Fruit fly (Drosophila melanogaster) whole organism, prepupa: ENCODE measurements around the gene CG6465.
A peak's percentile ranks its signal among the peaks of the same experiment; 100 is the strongest.

Experiments used
- CG10631 ChIP-seq: fragments of 200-800 bp; sonication (Bioruptor generic); optimal IDR thresholded peaks from 2 replicates; lab custom pipeline; 2016; ENCODE audit warnings: missing biosample characterization, missing genetic modification characterization
- CG10669 ChIP-seq: fragments of 200-800 bp; sonication (Bioruptor generic); optimal IDR thresholded peaks from 3 replicates; lab custom pipeline; 2018; ENCODE audit warnings: missing biosample characterization, mild to moderate bottlenecking, missing genetic modification characterization, moderate library complexity
- CG11762 ChIP-seq: fragments of 200-800 bp; sonication (Bioruptor generic); optimal IDR thresholded peaks from 3 replicates; lab custom pipeline; 2016; ENCODE audit warnings: missing biosample characterization, missing genetic modification characterization; ENCODE audit not compliant: insufficient read depth
- CG15336 ChIP-seq: fragments of 200-800 bp; sonication (Bioruptor generic); IDR thresholded peaks from 2 replicates; pipeline ENCODE4 v1.3.6; 2022; ENCODE audit warnings: missing biosample characterization, missing genetic modification characterization
- CG1621 ChIP-seq: fragments of 200-800 bp; sonication (Bioruptor generic); optimal IDR thresholded peaks from 3 replicates; lab custom pipeline; 2018; ENCODE audit warnings: missing biosample characterization, mild to moderate bottlenecking, missing genetic modification characterization
- CG16779 ChIP-seq: fragments of 200-800 bp; sonication (Bioruptor generic); optimal IDR thresholded peaks from 3 replicates; lab custom pipeline; 2017; ENCODE audit warnings: missing biosample characterization, mild to moderate bottlenecking, missing genetic modification characterization
- CG3032 ChIP-seq: fragments of 200-800 bp; optimal IDR thresholded peaks from 2 replicates; lab custom pipeline; 2019; ENCODE audit warnings: missing biosample characterization, mild to moderate bottlenecking, missing genetic modification characterization, moderate library complexity
- CG32006 ChIP-seq: fragments of 200-800 bp; sonication (Bioruptor generic); optimal IDR thresholded peaks from 3 replicates; lab custom pipeline; 2017; ENCODE audit warnings: missing biosample characterization, mild to moderate bottlenecking, missing genetic modification characterization
- CG34406 ChIP-seq: fragments of 200-800 bp; sonication (Bioruptor generic); optimal IDR thresholded peaks from 3 replicates; lab custom pipeline; 2016; ENCODE audit warnings: missing biosample characterization, missing genetic modification characterization
- CG3919 ChIP-seq: fragments of 200-800 bp; sonication (Bioruptor generic); optimal IDR thresholded peaks from 3 replicates; lab custom pipeline; 2016; ENCODE audit warnings: missing biosample characterization, missing genetic modification characterization
- CG6163 ChIP-seq: fragments of 200-800 bp; sonication (Bioruptor generic); IDR thresholded peaks from 3 replicates; pipeline ENCODE4 v1.3.6; 2022; ENCODE audit warnings: missing biosample characterization, missing genetic modification characterization
- CG6276 ChIP-seq: fragments of 200-800 bp; sonication (Bioruptor generic); optimal IDR thresholded peaks from 2 replicates; lab custom pipeline; 2017; ENCODE audit warnings: missing biosample characterization, mild to moderate bottlenecking, missing genetic modification characterization
- CG6792 ChIP-seq: fragments of 200-800 bp; sonication (Bioruptor generic); optimal IDR thresholded peaks from 3 replicates; lab custom pipeline; 2016; ENCODE audit warnings: missing biosample characterization, missing genetic modification characterization
- CG6808 ChIP-seq: fragments of 200-800 bp; sonication (Bioruptor generic); optimal IDR thresholded peaks from 3 replicates; lab custom pipeline; 2017; ENCODE audit warnings: missing biosample characterization, missing genetic modification characterization, mild to moderate bottlenecking, moderate library complexity, missing genetic modification reagents
- CG6854 ChIP-seq: fragments of 200-800 bp; sonication (Bioruptor generic); optimal IDR thresholded peaks from 2 replicates; lab custom pipeline; 2017; ENCODE audit warnings: missing biosample characterization, mild to moderate bottlenecking, missing genetic modification characterization
- CG7368 ChIP-seq: fragments of 200-800 bp; sonication (Bioruptor generic); optimal IDR thresholded peaks from 3 replicates; lab custom pipeline; 2016; ENCODE audit warnings: missing biosample characterization, missing genetic modification characterization
- CG8119 ChIP-seq: fragments of 200-800 bp; sonication (Bioruptor generic); IDR thresholded peaks from 3 replicates; pipeline ENCODE4 v1.3.6; 2022; ENCODE audit warnings: missing biosample characterization, missing genetic modification characterization
- CG8319 ChIP-seq: fragments of 200-800 bp; sonication (Bioruptor generic); optimal IDR thresholded peaks from 3 replicates; lab custom pipeline; 2016; ENCODE audit warnings: missing biosample characterization, missing genetic modification characterization
- CG8632 ChIP-seq: fragments of 200-800 bp; sonication (Bioruptor generic); optimal IDR thresholded peaks from 3 replicates; lab custom pipeline; 2016; ENCODE audit warnings: missing biosample characterization, missing genetic modification characterization
- CG9139 ChIP-seq: fragments of 200-800 bp; sonication (Bioruptor generic); optimal IDR thresholded peaks from 3 replicates; lab custom pipeline; 2017; ENCODE audit warnings: missing biosample characterization, mild to moderate bottlenecking, missing genetic modification characterization
- Eip75B ChIP-seq: fragments of 200-800 bp; sonication (Bioruptor generic); optimal IDR thresholded peaks from 3 replicates; lab custom pipeline; 2016; ENCODE audit warnings: missing biosample characterization, missing genetic modification characterization
- Eip78C ChIP-seq: fragments of 200-800 bp; sonication (Bioruptor generic); peaks from one replicate; lab custom pipeline; 2016; ENCODE audit warnings: missing biosample characterization, missing genetic modification characterization
- Eip93F ChIP-seq: fragments of 200-800 bp; sonication (Bioruptor generic); optimal IDR thresholded peaks from 2 replicates; lab custom pipeline; 2016; ENCODE audit warnings: missing biosample characterization, mild to moderate bottlenecking, missing genetic modification characterization
- Ets21C ChIP-seq: fragments of 200-800 bp; sonication (Bioruptor generic); optimal IDR thresholded peaks from 3 replicates; lab custom pipeline; 2016; ENCODE audit warnings: missing biosample characterization, missing genetic modification characterization
- Ets96B ChIP-seq: fragments of 200-800 bp; optimal IDR thresholded peaks from 2 replicates; lab custom pipeline; 2019; ENCODE audit warnings: missing biosample characterization, mild to moderate bottlenecking, missing genetic modification characterization, moderate library complexity
- Gug ChIP-seq: fragments of 200-800 bp; sonication (Bioruptor generic); IDR thresholded peaks from 2 replicates; pipeline ENCODE4 v1.3.6; 2022; ENCODE audit warnings: missing biosample characterization, missing genetic modification characterization
- Hr38 ChIP-seq: sonication (Bioruptor generic); optimal IDR thresholded peaks from 2 replicates; lab custom pipeline; 2016; ENCODE audit warnings: missing biosample characterization, missing genetic modification characterization
- Hr39 ChIP-seq: fragments of 200-800 bp; sonication (Bioruptor generic); optimal IDR thresholded peaks from 2 replicates; lab custom pipeline; 2016; ENCODE audit warnings: missing biosample characterization, missing genetic modification characterization
- Hr4 ChIP-seq: fragments of 200-800 bp; sonication (Bioruptor generic); optimal IDR thresholded peaks from 3 replicates; lab custom pipeline; 2016; ENCODE audit warnings: missing biosample characterization, missing genetic modification characterization
- Lpt ChIP-seq: fragments of 200-800 bp; sonication (Bioruptor generic); optimal IDR thresholded peaks from 3 replicates; lab custom pipeline; 2016; ENCODE audit warnings: missing biosample characterization, missing genetic modification characterization
- Met ChIP-seq: fragments of 200-800 bp; sonication (Bioruptor generic); optimal IDR thresholded peaks from 3 replicates; lab custom pipeline; 2016; ENCODE audit warnings: missing biosample characterization, missing genetic modification characterization
- OdsH ChIP-seq: fragments of 200-800 bp; sonication (Bioruptor generic); optimal IDR thresholded peaks from 3 replicates; lab custom pipeline; 2016; ENCODE audit warnings: missing biosample characterization, missing genetic modification characterization
- Smox ChIP-seq: fragments of 200-800 bp; sonication (Bioruptor generic); optimal IDR thresholded peaks from 3 replicates; lab custom pipeline; 2016; ENCODE audit warnings: missing biosample characterization, missing genetic modification characterization
- Sox102F ChIP-seq: fragments of 200-800 bp; sonication (Bioruptor generic); optimal IDR thresholded peaks from 2 replicates; lab custom pipeline; 2016; ENCODE audit warnings: missing biosample characterization, mild to moderate bottlenecking, missing genetic modification characterization
- Sox15 ChIP-seq: fragments of 200-800 bp; sonication (Bioruptor generic); optimal IDR thresholded peaks from 3 replicates; lab custom pipeline; 2016; ENCODE audit warnings: missing biosample characterization, missing genetic modification characterization
- achi ChIP-seq: fragments of 200-800 bp; sonication (Bioruptor generic); optimal IDR thresholded peaks from 3 replicates; lab custom pipeline; 2016; ENCODE audit warnings: missing biosample characterization, missing genetic modification characterization
- acj6 ChIP-seq: fragments of 200-800 bp; sonication (Bioruptor generic); optimal IDR thresholded peaks from 3 replicates; lab custom pipeline; 2016; ENCODE audit warnings: missing biosample characterization, missing genetic modification characterization
- dac ChIP-seq: fragments of 200-800 bp; sonication (Bioruptor generic); optimal IDR thresholded peaks from 2 replicates; lab custom pipeline; 2017; ENCODE audit warnings: missing biosample characterization, mild to moderate bottlenecking, missing genetic modification characterization
- dsx ChIP-seq: fragments of 200-800 bp; optimal IDR thresholded peaks from 3 replicates; lab custom pipeline; 2019; ENCODE audit warnings: missing biosample characterization, mild to moderate bottlenecking, missing genetic modification characterization, moderate library complexity; ENCODE audit not compliant: poor library complexity, severe bottlenecking
- eg ChIP-seq: fragments of 200-800 bp; sonication (Bioruptor generic); IDR thresholded peaks from 3 replicates; pipeline ENCODE4 v1.3.6; 2022; ENCODE audit warnings: missing biosample characterization, missing genetic modification characterization
- esn ChIP-seq: fragments of 200-800 bp; sonication (Bioruptor generic); optimal IDR thresholded peaks from 2 replicates; lab custom pipeline; 2016; ENCODE audit warnings: missing biosample characterization, mild to moderate bottlenecking, missing genetic modification characterization, moderate library complexity
- fd59A ChIP-seq: fragments of 200-800 bp; sonication (Bioruptor generic); optimal IDR thresholded peaks from 2 replicates; lab custom pipeline; 2017; ENCODE audit warnings: missing biosample characterization, mild to moderate bottlenecking, missing genetic modification characterization, missing genetic modification reagents
- fd85E ChIP-seq: fragments of 200-800 bp; sonication (Bioruptor generic); optimal IDR thresholded peaks from 3 replicates; lab custom pipeline; 2016; ENCODE audit warnings: missing biosample characterization, missing genetic modification characterization
- fkh ChIP-seq: fragments of 200-800 bp; sonication (Bioruptor generic); optimal IDR thresholded peaks from 3 replicates; lab custom pipeline; 2017; ENCODE audit warnings: missing biosample characterization, mild to moderate bottlenecking, missing genetic modification characterization, moderate library complexity
- lz ChIP-seq: fragments of 200-800 bp; sonication (Bioruptor generic); optimal IDR thresholded peaks from 3 replicates; lab custom pipeline; 2016; ENCODE audit warnings: missing biosample characterization, missing genetic modification characterization
- net ChIP-seq: fragments of 200-800 bp; sonication (Bioruptor generic); optimal IDR thresholded peaks from 3 replicates; lab custom pipeline; 2016; ENCODE audit warnings: missing biosample characterization, missing genetic modification characterization
- pdm3 ChIP-seq: fragments of 200-800 bp; sonication (Bioruptor generic); optimal IDR thresholded peaks from 3 replicates; lab custom pipeline; 2016; ENCODE audit warnings: missing biosample characterization, missing genetic modification characterization
- salr ChIP-seq, 2 experiments: fragments of 200-800 bp; sonication (Bioruptor generic); optimal IDR thresholded peaks; 3 replicates each; lab custom pipeline; 2016 to 2018; ENCODE audit warnings: missing biosample characterization in 2 of 2, missing genetic modification characterization in 2 of 2, mild to moderate bottlenecking in 1 of 2
- spab ChIP-seq: fragments of 200-800 bp; sonication (Bioruptor generic); optimal IDR thresholded peaks from 2 replicates; lab custom pipeline; 2017; ENCODE audit warnings: missing biosample characterization, mild to moderate bottlenecking, missing genetic modification characterization, missing genetic modification reagents
- ss ChIP-seq, 2 experiments: fragments of 200-800 bp; sonication (Bioruptor generic); optimal IDR thresholded peaks; 2 replicates in 1 of 2; 3 replicates in 1 of 2; lab custom pipeline; 2017 to 2018; ENCODE audit warnings: mild to moderate bottlenecking in 2 of 2, missing biosample characterization in 2 of 2, missing genetic modification characterization in 2 of 2, moderate library complexity in 1 of 2
- svp ChIP-seq: fragments of 200-800 bp; sonication (Bioruptor generic); peaks from one replicate; lab custom pipeline; 2016; ENCODE audit warnings: missing biosample characterization, missing genetic modification characterization
- topi ChIP-seq: fragments of 200-800 bp; sonication (Bioruptor generic); optimal IDR thresholded peaks from 3 replicates; lab custom pipeline; 2016; ENCODE audit warnings: missing biosample characterization, missing genetic modification characterization
- vri ChIP-seq: fragments of 200-800 bp; sonication (Bioruptor generic); optimal IDR thresholded peaks from 3 replicates; lab custom pipeline; 2016; ENCODE audit warnings: missing biosample characterization, mild to moderate bottlenecking, missing genetic modification characterization

CG6465 gene

DNA sequence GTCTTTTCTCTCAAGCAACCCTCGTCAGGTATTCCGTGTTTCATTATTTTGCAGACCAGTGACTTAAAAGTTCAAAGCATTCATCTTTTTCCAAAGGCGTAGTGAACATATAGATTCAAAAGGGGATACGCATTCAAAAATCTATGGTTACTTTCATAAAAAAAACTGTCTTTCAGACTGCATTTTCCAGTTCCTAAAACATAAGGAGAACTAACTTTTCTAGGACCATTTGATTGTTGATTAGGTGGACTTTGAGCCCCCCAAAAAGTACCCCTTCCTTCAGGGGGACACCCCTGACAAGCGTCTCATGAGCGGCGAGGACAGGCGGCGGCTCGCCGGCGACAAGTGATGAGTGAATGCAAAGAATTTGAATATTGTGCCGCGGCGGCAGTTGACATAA lies 3.5 kb downstream of the CG6465 start:
- no peak for TF ChIP-seq Eip75B
- no peak for TF ChIP-seq topi (GFP tag; lab: Kevin White, UChicago)
- TF ChIP-seq Sox15 = no peak
- no peak for TF ChIP-seq CG32006 (GFP tag; lab: Kevin White, UChicago)
- peak; percentile 1 for TF ChIP-seq Ets96B (tag; lab: Kevin White, UChicago)
- TF ChIP-seq CG6792 (GFP tag; lab: Kevin White, UChicago) = no peak
- no peak for TF ChIP-seq CG8119 (GFP tag; lab: Robert Waterston, UW)
- no peak for TF ChIP-seq dac (GFP tag; lab: Kevin White, UChicago)
- peak; percentile 6 for TF ChIP-seq Sox102F (GFP tag; lab: Kevin White, UChicago)
- TF ChIP-seq Met (GFP tag; lab: Kevin White, UChicago) = peak; percentile 32
- TF ChIP-seq OdsH (GFP tag; lab: Kevin White, UChicago) = no peak
- TF ChIP-seq CG3032 = no peak
- peak; percentile 18 for TF ChIP-seq esn
- peak; percentile 3 for TF ChIP-seq spab (GFP tag; lab: Kevin White, UChicago)
- no peak for TF ChIP-seq CG8632
- TF ChIP-seq fd59A (GFP tag; lab: Kevin White, UChicago) = no peak
- TF ChIP-seq CG6808 (GFP tag; lab: Kevin White, UChicago) = no peak
- no peak for TF ChIP-seq Eip93F (GFP tag; lab: Kevin White, UChicago)
- peak; percentile 7 for TF ChIP-seq acj6 (GFP tag; lab: Kevin White, UChicago)
- peak; percentile 39 for TF ChIP-seq Eip78C (GFP tag; lab: Kevin White, UChicago)
- TF ChIP-seq dsx (GFP tag; lab: Kevin White, UChicago) = no peak
- peak; percentile 3 for TF ChIP-seq Ets21C (GFP tag; lab: Kevin White, UChicago)
- no peak for TF ChIP-seq eg (GFP tag; lab: Robert Waterston, UW)
- TF ChIP-seq Hr39 = peak; percentile 30
- TF ChIP-seq Gug (GFP tag; lab: Robert Waterston, UW) = no peak
- TF ChIP-seq Lpt = no peak
- TF ChIP-seq net (GFP tag; lab: Kevin White, UChicago) = no peak
- TF ChIP-seq fd85E = no peak
- no peak for TF ChIP-seq CG1621 (tag; lab: Kevin White, UChicago)
- no peak for TF ChIP-seq CG6854 (GFP tag; lab: Kevin White, UChicago)
- TF ChIP-seq CG15336 (GFP tag; lab: Robert Waterston, UW) = no peak
- TF ChIP-seq fkh (GFP tag; lab: Kevin White, UChicago) = no peak
- TF ChIP-seq lz (GFP tag; lab: Kevin White, UChicago) = peak; percentile 28
- TF ChIP-seq pdm3 (GFP tag; lab: Kevin White, UChicago) = peak; percentile 13
- no peak for TF ChIP-seq CG9139 (GFP tag; lab: Kevin White, UChicago)
- TF ChIP-seq CG16779 (tag; lab: Kevin White, UChicago) = no peak
- TF ChIP-seq CG3919 (GFP tag; lab: Kevin White, UChicago) = no peak
- TF ChIP-seq CG34406 (GFP tag; lab: Kevin White, UChicago) = no peak
- TF ChIP-seq CG6276 (GFP tag; lab: Kevin White, UChicago) = no peak
- no peak for TF ChIP-seq CG7368 (GFP tag; lab: Kevin White, UChicago)
- peak; percentile 72 for TF ChIP-seq svp (GFP tag; lab: Kevin White, UChicago)
- TF ChIP-seq vri = peak; percentile 21
- no peak for TF ChIP-seq CG10669 (GFP tag; lab: Kevin White, UChicago)
- no peak for TF ChIP-seq Hr4
- TF ChIP-seq CG6163 = peak; percentile 38; the same call in 1 of the 3 replicates
- no peak for TF ChIP-seq ss (GFP tag; optimal IDR thresholded peaks at IDR 0.05; lab: Kevin White, UChicago)
- TF ChIP-seq Smox (GFP tag; lab: Kevin White, UChicago) = peak; percentile 14
- no peak for TF ChIP-seq CG8319 (GFP tag; lab: Kevin White, UChicago)
- no peak for TF ChIP-seq CG11762
- no peak for TF ChIP-seq Hr38
- no peak for TF ChIP-seq CG10631 (GFP tag; lab: Kevin White, UChicago)
- TF ChIP-seq achi (GFP tag; lab: Kevin White, UChicago) = peak; percentile 7
- TF ChIP-seq salr (GFP tag; optimal IDR thresholded peaks at IDR 0.05; lab: Kevin White, UChicago) = no peak
